Fruit fly (Drosophila melanogaster): ENCODE data around the gene ens.
A peak's percentile ranks its signal among the peaks of the same experiment; 100 is the strongest.

Gene ens

DNA sequence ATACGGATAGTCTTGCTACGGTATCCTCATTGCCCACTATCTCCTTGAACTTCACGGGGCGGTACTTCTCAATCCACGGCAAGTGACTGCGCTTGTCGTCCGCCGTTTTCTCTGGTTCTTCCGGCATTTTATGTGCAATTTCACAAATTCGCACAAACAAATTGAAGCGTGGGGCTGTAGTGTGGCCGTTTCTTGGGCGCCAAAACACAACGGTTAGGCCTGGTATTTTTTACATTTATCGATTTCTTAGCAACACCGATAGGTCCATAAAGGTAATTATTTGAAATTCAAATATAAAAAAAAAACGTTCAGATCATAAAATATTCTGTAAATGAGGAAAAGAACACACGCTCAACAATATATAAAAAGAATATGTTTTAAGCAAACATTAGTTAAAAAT lies 1.5 kb upstream of the ens start, which contains the start of gene RfC4:
Gene RfC4, minus strand, starts transcription at position 182 of the 400 bp plus-strand sequence.
- no peak for TF ChIP-seq CG17801 (GFP tag; optimal IDR thresholded peaks at IDR 0.05; ENCODE audit: partially characterized antibody)

- TF ChIP-seq CG17801 (GFP tag; optimal IDR thresholded peaks at IDR 0.05; ENCODE audit: partially characterized antibody) = no peak
Observed at dm6 chr3L:4132585-4132984, 1.8 kb downstream of the ens start.

- no peak for TF ChIP-seq CG17801 (GFP tag; optimal IDR thresholded peaks at IDR 0.05; ENCODE audit: partially characterized antibody)
Observed at dm6 chr3L:4130743-4131142, 3.6 kb downstream of the ens start.

dm6 chr3L:4128579-4128978 lies 5.8 kb downstream of the ens start:
- no peak for TF ChIP-seq CG17801 (GFP tag; optimal IDR thresholded peaks at IDR 0.05; ENCODE audit: partially characterized antibody)

- TF ChIP-seq CG17801 (GFP tag; optimal IDR thresholded peaks at IDR 0.05; ENCODE audit: partially characterized antibody) = no peak
Observed at dm6 chr3L:4125709-4126108, 8.6 kb downstream of the ens start.

DNA sequence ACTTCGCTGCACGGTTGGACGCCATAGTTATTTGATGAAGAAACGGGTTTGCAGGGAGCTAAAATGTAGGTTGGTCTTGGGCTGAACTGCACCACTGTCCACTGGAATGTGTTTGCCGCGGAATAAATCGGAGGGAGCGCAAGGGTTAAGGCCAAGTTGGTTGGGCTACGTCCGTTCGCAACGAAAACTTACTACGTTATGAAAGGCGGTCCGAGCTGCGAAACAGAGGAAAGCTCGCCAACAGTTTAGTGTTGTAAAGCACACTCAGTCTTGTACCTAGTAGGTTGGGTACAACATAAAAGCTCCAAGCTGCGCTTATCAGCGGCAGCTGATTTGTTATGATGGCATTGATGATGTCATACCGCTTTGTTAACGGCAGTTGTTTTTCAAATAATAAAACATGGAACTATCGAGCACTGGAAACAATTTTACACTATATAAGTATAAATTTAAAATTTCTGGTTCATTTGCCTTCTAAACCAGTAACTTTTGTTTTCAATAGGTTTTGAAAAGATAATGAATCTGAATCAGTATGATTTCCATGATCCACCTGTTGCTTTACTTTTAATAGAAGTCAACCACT lies 12.1 kb downstream of the ens start, which contains the start of gene Chd64:
Gene Chd64, minus strand, starts transcription at position 204 of the 583 bp plus-strand sequence.
- peak; percentile 82 for TF ChIP-seq CG17801 (GFP tag; optimal IDR thresholded peaks at IDR 0.05; ENCODE audit: partially characterized antibody)

dm6 chr3L:4121589-4121988 lies 12.8 kb downstream of the ens start:
- TF ChIP-seq CG17801 (GFP tag; optimal IDR thresholded peaks at IDR 0.05; ENCODE audit: partially characterized antibody) = no peak

DNA sequence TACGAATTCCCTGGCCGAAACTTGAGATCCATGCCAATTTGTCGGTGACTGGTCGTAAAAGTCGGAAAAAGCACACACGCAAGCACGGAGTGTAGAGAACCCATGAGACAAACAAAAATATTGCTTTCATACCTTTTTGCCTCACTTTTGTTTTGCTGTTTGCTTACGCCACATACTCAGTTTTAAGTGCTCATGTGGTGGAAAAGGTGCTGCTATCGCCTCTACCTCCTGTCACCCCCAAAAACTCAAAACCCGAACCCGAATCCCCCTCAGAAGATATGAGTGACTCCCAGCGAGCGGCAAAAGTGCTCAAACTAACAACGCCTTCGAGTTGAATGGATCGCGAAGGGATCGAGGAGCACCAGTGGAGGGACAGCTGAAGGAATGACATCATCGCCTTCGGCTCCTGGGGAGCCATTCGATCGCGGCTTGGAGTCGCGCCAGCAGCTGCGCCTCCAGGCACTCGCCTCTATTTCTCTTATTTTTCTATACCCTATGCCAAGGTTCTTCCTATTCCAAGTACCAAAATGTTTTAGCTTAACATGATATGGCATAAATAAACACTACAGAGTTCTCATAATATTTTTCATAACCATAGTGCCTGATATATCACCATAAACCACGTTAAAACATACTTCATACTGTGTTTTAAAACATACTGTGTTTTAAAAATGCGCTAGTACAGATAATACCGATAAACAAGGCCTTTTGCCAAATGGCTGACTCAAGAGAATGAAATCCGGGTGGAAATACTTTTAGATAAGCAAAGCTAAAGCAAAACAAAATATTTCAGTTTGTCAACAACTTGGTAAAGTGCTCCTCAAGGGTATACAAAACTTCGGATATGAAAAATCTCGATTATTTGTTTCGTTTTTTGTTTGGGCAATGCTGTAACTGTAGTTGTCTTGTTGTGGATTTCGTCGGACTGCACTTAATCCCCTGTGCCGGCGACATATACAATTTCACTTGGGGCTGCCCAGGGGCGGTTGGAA lies 13.7 kb downstream of the ens start:
- TF ChIP-seq CG17801 (GFP tag; optimal IDR thresholded peaks at IDR 0.05; ENCODE audit: partially characterized antibody) = no peak

dm6 chr3L:4119636-4120357 lies 14.6 kb downstream of the ens start:
- TF ChIP-seq CG17801 (GFP tag; optimal IDR thresholded peaks at IDR 0.05; ENCODE audit: partially characterized antibody) = no peak

DNA sequence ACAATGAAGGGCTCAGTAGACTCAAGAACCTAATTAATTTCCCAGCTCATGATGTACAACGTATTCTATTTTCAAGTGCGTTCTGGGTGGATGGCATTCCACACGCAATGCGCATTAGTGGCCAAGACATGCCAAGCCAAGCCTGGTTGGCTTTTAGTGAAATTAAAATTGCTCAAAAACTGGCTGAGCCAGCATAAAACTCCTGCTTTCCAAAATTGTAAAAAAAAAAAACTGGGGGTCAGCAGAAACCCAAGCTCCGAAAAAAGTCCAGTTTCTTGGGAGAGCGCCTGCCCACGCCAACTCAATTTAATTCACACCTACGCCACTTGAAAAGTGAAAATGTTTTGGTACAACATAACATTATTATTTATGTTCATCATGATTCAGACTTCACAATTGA lies 16.0 kb downstream of the ens start:
- TF ChIP-seq CG17801 (GFP tag; optimal IDR thresholded peaks at IDR 0.05; ENCODE audit: partially characterized antibody) = no peak

- no peak for TF ChIP-seq CG17801 (GFP tag; optimal IDR thresholded peaks at IDR 0.05; ENCODE audit: partially characterized antibody)
Observed at dm6 chr3L:4117493-4117892, 16.9 kb downstream of the ens start.

DNA sequence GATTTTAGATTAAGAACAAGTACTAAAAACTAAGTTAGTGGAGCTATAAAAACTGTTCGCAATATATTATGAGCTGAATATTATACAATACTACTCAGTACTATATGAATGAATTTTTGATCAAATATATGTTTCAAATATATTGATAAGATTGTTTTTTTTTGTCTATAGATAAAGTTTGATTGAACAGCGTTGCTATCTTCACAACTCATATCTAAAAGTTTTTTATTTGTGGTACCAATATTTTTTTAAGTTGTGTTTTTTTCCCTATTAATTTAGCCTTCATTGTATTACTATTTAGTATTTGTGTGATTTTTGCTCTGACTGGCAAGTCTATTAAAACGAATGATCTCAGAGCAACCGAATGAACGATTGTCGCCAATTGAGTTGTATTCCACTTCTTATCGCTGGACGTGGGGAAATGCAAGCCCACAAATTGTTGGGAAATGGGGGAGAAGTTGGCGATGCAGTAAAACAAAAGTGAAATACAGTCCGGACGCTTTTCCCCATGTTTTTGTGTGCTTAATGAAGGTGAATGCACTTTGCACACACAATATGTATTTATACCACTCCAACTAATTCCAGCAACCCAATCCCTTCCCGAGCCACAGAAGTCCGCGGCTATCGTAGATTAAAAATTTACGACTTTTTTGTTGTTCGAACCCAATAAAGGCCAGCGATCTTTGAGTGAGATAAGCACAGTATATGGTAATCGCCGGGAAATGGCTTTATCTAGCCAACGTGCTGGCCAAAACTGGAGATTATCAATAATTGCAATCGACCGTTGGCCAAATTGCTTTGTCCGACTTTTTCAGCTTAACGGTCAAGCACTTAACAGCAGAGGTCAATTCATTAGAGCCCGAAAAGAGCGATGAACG lies 17.6 kb downstream of the ens start:
- peak; percentile 45 for TF ChIP-seq CG17801 (GFP tag; optimal IDR thresholded peaks at IDR 0.05; ENCODE audit: partially characterized antibody)

DNA sequence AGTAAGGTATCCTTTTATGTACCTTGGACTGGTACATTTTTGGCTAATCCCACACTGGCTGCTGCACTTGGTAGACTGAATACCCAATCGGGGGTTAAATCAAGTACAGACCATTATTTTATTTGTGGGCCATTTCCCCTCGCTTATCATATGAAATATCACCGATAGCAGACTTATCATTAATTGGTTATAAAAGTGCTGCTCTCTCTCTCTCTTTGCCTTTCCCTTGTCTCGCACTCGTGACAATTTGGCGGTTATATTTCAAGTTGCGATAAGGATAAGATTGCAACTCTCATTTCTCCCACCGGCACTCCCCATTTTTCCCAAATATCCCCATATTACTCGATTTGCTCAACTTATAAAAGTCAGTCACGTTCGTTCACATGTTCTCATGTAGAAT lies 18.6 kb downstream of the ens start:
- no peak for TF ChIP-seq CG17801 (GFP tag; optimal IDR thresholded peaks at IDR 0.05; ENCODE audit: partially characterized antibody)

DNA sequence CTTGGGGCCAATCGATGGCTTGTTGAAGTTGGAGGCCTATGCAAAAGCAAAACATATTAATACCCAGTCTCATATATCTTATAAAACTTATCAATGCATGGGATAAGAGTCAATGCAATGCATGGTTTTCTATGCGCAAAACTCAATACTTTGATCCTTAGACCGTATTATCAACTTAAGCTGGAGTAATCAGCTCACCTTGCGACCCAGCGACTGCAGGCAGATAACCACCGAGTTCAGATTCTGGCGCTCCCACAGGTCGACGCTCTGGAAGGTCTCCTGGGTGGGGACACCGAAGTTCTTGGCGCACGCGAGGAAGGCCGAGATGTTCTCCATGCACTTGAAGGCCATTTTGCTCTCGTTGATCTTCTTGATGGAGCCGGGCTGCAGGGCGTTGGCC lies 19.2 kb downstream of the ens start:
- no peak for TF ChIP-seq CG17801 (GFP tag; optimal IDR thresholded peaks at IDR 0.05; ENCODE audit: partially characterized antibody)

All from ovary, adult (tissue).